Worm (Caenorhabditis elegans) whole organism, late embryonic: ENCODE data around the gene scb-1.
"Not testable (repeated sequence)": the region's sequence is repeated elsewhere in the genome, so short reads cannot be mapped to it uniquely, and the experiment has no call there.

Experiments
- C08G9.2 ChIP-seq: sonication (generic microtip); optimal IDR thresholded peaks from 2 replicates; lab custom pipeline; 2016; ENCODE audit warnings: mild to moderate bottlenecking, missing genetic modification characterization, moderate library complexity, missing compliant biosample characterization
- F13H6.1 ChIP-seq: sonication (generic microtip); optimal IDR thresholded peaks from 2 replicates; lab custom pipeline; 2016; ENCODE audit warnings: missing genetic modification characterization, missing compliant biosample characterization
- T23F11.4 ChIP-seq: fragments of 200-800 bp; sonication (Bioruptor generic); optimal IDR thresholded peaks from 2 replicates; lab custom pipeline; 2018; ENCODE audit warnings: mild to moderate bottlenecking, missing genetic modification characterization, missing compliant biosample characterization
- ama-1 ChIP-seq: fragments of 150-350 bp; optimal IDR thresholded peaks from 2 replicates; lab custom pipeline; 2014
- ceh-14 ChIP-seq: sonication (generic microtip); optimal IDR thresholded peaks from 2 replicates; lab custom pipeline; 2016; ENCODE audit warnings: missing genotype, missing genetic modification characterization, missing compliant biosample characterization
- ceh-19 ChIP-seq: fragments of 200-800 bp; sonication (Bioruptor generic); optimal IDR thresholded peaks from 2 replicates; lab custom pipeline; 2018; ENCODE audit warnings: mild to moderate bottlenecking, missing genetic modification characterization, missing compliant biosample characterization
- ceh-2 ChIP-seq: sonication (generic microtip); optimal IDR thresholded peaks from 2 replicates; lab custom pipeline; 2016; ENCODE audit warnings: missing genotype, missing genetic modification characterization, missing compliant biosample characterization
- ceh-30 ChIP-seq: fragments of 150-350 bp; optimal IDR thresholded peaks from 2 replicates; lab custom pipeline; 2014; ENCODE audit warnings: missing biosample characterization, missing genetic modification characterization
- ceh-34 ChIP-seq: sonication (generic microtip); optimal IDR thresholded peaks from 2 replicates; lab custom pipeline; 2016; ENCODE audit warnings: mild to moderate bottlenecking, missing genetic modification characterization, missing compliant biosample characterization
- ceh-48 ChIP-seq: sonication (generic microtip); optimal IDR thresholded peaks from 2 replicates; lab custom pipeline; 2016; ENCODE audit warnings: missing genetic modification characterization, inconsistent platforms, missing compliant biosample characterization
- ceh-6 ChIP-seq: fragments of 200-800 bp; sonication (Bioruptor generic); optimal IDR thresholded peaks from 2 replicates; lab custom pipeline; 2018; ENCODE audit warnings: mild to moderate bottlenecking, missing genetic modification characterization, missing compliant biosample characterization
- ceh-9 ChIP-seq: sonication (generic microtip); optimal IDR thresholded peaks from 2 replicates; lab custom pipeline; 2016; ENCODE audit warnings: mild to moderate bottlenecking, missing genetic modification characterization, inconsistent platforms, missing compliant biosample characterization
- che-1 ChIP-seq: sonication (generic microtip); optimal IDR thresholded peaks from 2 replicates; lab custom pipeline; 2016; ENCODE audit warnings: mild to moderate bottlenecking, missing genetic modification characterization, missing compliant biosample characterization
- elt-2 ChIP-seq: sonication (generic microtip); optimal IDR thresholded peaks from 2 replicates; lab custom pipeline; 2016; ENCODE audit warnings: missing genetic modification reagents, missing genetic modification characterization, missing compliant biosample characterization
- elt-4 ChIP-seq: sonication (generic microtip); optimal IDR thresholded peaks from 2 replicates; lab custom pipeline; 2016; ENCODE audit warnings: missing genetic modification characterization, missing compliant biosample characterization
- ets-4 ChIP-seq: sonication (generic microtip); optimal IDR thresholded peaks from 2 replicates; lab custom pipeline; 2016; ENCODE audit warnings: missing genetic modification characterization, missing compliant biosample characterization
- eyg-1 ChIP-seq: sonication (generic microtip); optimal IDR thresholded peaks from 2 replicates; lab custom pipeline; 2016; ENCODE audit warnings: missing genotype, missing genetic modification characterization, missing compliant biosample characterization
- fax-1 ChIP-seq: sonication (generic microtip); optimal IDR thresholded peaks from 2 replicates; lab custom pipeline; 2016; ENCODE audit warnings: missing genotype, missing genetic modification characterization, missing compliant biosample characterization
- gmeb-2 ChIP-seq: sonication (generic microtip); optimal IDR thresholded peaks from 2 replicates; lab custom pipeline; 2016; ENCODE audit warnings: missing genetic modification characterization, inconsistent platforms, missing compliant biosample characterization
- hlh-13 ChIP-seq: fragments of 200-800 bp; sonication (Bioruptor generic); optimal IDR thresholded peaks from 2 replicates; lab custom pipeline; 2018; ENCODE audit warnings: mild to moderate bottlenecking, missing genetic modification characterization, missing compliant biosample characterization
- hlh-30 ChIP-seq: sonication (generic microtip); optimal IDR thresholded peaks from 2 replicates; lab custom pipeline; 2017; ENCODE audit warnings: antibody characterized with exemption, missing genetic modification characterization, missing compliant biosample characterization; ENCODE audit not compliant: insufficient read depth
- lim-6 ChIP-seq: sonication (generic microtip); optimal IDR thresholded peaks from 2 replicates; lab custom pipeline; 2016; ENCODE audit warnings: missing genetic modification characterization, missing compliant biosample characterization
- lin-11 ChIP-seq: fragments of 200-800 bp; sonication (Bioruptor generic); optimal IDR thresholded peaks from 2 replicates; lab custom pipeline; 2018; ENCODE audit warnings: mild to moderate bottlenecking, missing genetic modification characterization, missing compliant biosample characterization
- mec-3 ChIP-seq: sonication (generic microtip); optimal IDR thresholded peaks from 2 replicates; lab custom pipeline; 2016; ENCODE audit warnings: borderline replicate concordance, missing genetic modification characterization, missing compliant biosample characterization
- nhr-11 ChIP-seq: fragments of 150-350 bp; optimal IDR thresholded peaks from 2 replicates; lab custom pipeline; 2014; ENCODE audit warnings: missing biosample characterization, missing genetic modification characterization
- npax-4 ChIP-seq: sonication (generic microtip); optimal IDR thresholded peaks from 2 replicates; lab custom pipeline; 2016; ENCODE audit warnings: missing genetic modification characterization, missing compliant biosample characterization
- odd-2 ChIP-seq: sonication (generic microtip); optimal IDR thresholded peaks from 2 replicates; lab custom pipeline; 2017; ENCODE audit warnings: antibody characterized with exemption, mild to moderate bottlenecking, missing genetic modification characterization, missing compliant biosample characterization
- pax-1 ChIP-seq: fragments of 150-350 bp; optimal IDR thresholded peaks from 2 replicates; lab custom pipeline; 2014; ENCODE audit warnings: missing biosample characterization, missing genetic modification characterization
- pha-2 ChIP-seq: sonication (generic microtip); optimal IDR thresholded peaks from 2 replicates; lab custom pipeline; 2017; ENCODE audit warnings: mild to moderate bottlenecking, missing genetic modification characterization, missing compliant biosample characterization
- pha-4 ChIP-seq: fragments of 150-350 bp; optimal IDR thresholded peaks from 2 replicates; lab custom pipeline; 2018; ENCODE audit warnings: missing biosample characterization, missing genetic modification reagents, missing genetic modification characterization
- pqm-1 ChIP-seq: sonication (generic microtip); optimal IDR thresholded peaks from 2 replicates; lab custom pipeline; 2016; ENCODE audit warnings: missing genetic modification characterization, missing compliant biosample characterization
- sdc-2 ChIP-seq: sonication (generic microtip); optimal IDR thresholded peaks from 2 replicates; lab custom pipeline; 2016; ENCODE audit warnings: missing genotype, missing genetic modification characterization, missing compliant biosample characterization
- tbx-7 ChIP-seq: sonication (generic microtip); optimal IDR thresholded peaks from 2 replicates; lab custom pipeline; 2016; ENCODE audit warnings: missing genotype, missing genetic modification characterization, missing compliant biosample characterization
- ttx-3 ChIP-seq: sonication (generic microtip); optimal IDR thresholded peaks from 2 replicates; lab custom pipeline; 2016; ENCODE audit warnings: missing genetic modification reagents, missing genetic modification characterization, missing compliant biosample characterization
- unc-3 ChIP-seq, 2 experiments: fragments of 200-800 bp in 1 of 2; sonication (Bioruptor generic) in 1 of 2; sonication (generic microtip) in 1 of 2; conservative IDR thresholded peaks in 1 of 2; optimal IDR thresholded peaks in 1 of 2; 2 replicates each; pipeline versions ENCODE4 v1.3.6 to Lab custom; 2016 to 2022; ENCODE audit warnings: missing compliant biosample characterization in 2 of 2, missing genetic modification characterization in 2 of 2, missing genetic modification reagents in 1 of 2
- unc-55 ChIP-seq: sonication (generic microtip); optimal IDR thresholded peaks from 2 replicates; lab custom pipeline; 2017; ENCODE audit warnings: missing biosample characterization, missing genetic modification reagents, missing genetic modification characterization
- zip-5 ChIP-seq: sonication (generic microtip); optimal IDR thresholded peaks from 2 replicates; lab custom pipeline; 2016; ENCODE audit warnings: missing genetic modification characterization, missing compliant biosample characterization

The scb-1 gene

DNA sequence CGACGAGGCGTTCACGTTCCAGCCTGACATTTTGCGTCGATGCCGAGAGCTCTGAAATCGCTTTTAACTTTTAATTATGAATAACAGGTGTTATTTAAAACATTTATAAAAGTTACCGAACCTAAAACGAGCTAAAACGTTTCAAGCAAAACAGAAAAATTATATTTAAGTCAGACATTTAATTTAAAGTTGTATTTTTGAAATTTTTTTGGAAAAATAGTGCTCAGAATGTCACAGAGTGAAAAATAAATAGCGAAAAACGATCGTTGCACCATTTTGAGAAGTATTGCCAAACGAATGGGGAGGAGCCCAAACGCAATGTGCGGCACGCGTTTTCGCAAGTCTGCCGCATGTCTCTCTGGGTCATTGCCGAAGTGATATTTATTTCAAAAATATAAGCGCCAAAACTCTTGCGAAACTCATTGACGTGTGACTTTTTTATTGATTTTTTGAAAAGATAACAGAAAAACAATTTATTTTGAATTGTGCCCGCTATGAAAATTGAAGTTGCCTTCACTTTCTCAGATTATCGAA lies 6.4 kb downstream of the scb-1 start, which contains the start of gene erfa-3 (continued):
- TF ChIP-seq lin-11 (tag; lab: Kevin White, UChicago) = peak; percentile 54
- TF ChIP-seq fax-1 (tag; lab: Kevin White, UChicago) = peak; percentile 76
- peak; percentile 62 for TF ChIP-seq C08G9.2 (tag; lab: Kevin White, UChicago)
- TF ChIP-seq ets-4 (tag; lab: Kevin White, UChicago) = peak; percentile 31
- TF ChIP-seq elt-2 (tag; lab: Kevin White, UChicago) = peak; percentile 90
- no peak for TF ChIP-seq pha-4 (tag; lab: Kevin White, UChicago)
- no peak for TF ChIP-seq ama-1 (lab: Kevin White, UChicago)
- peak; percentile 49 for TF ChIP-seq lim-6
- TF ChIP-seq unc-3 (GFP tag; conservative IDR thresholded peaks at IDR 0.05; lab: Robert Waterston, UW) = no peak
- TF ChIP-seq unc-3 (tag; optimal IDR thresholded peaks at IDR 0.05; lab: Kevin White, UChicago) = peak; percentile 68
- TF ChIP-seq pax-1 (tag; lab: Kevin White, UChicago) = peak; percentile 63
- TF ChIP-seq zip-5 = peak; percentile 37
- TF ChIP-seq mec-3 = no peak
- no peak for TF ChIP-seq ceh-30 (tag; lab: Kevin White, UChicago)
- peak; percentile 85 for TF ChIP-seq pha-2 (tag; lab: Kevin White, UChicago)
- peak; percentile 65 for TF ChIP-seq ceh-2 (tag; lab: Kevin White, UChicago)
- TF ChIP-seq gmeb-2 (tag; lab: Kevin White, UChicago) = peak; percentile 69
- TF ChIP-seq F13H6.1 (tag; lab: Kevin White, UChicago) = peak; percentile 63
- TF ChIP-seq ttx-3 (tag; lab: Kevin White, UChicago) = peak; percentile 81
- peak; percentile 64 for TF ChIP-seq ceh-6 (GFP tag; lab: Kevin White, UChicago)
- TF ChIP-seq elt-4 = no peak

DNA sequence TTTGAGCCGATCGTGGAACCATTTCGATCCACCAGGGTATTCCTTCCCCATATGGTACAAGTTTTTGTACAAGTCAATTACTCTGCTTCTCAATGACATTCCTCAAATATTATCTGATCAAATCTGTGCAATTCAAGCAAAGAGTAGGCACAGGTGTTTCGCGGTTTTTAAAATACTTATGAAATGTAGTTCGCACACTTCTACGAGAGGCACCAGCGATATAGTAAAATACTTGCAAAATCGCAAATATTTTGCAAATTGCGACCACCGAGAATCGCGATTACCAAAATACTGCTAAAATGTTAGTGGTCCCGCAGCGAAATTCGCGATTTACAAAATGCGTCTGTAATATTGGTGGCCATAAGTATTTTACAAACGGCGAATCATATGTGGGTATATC lies 9.9 kb downstream of the scb-1 start, which contains the start of gene Y42A5A.5:
Gene Y42A5A.5 (minus strand): TSS at position 101 of the 400 bp plus-strand sequence.
- TF ChIP-seq ets-4 (tag; lab: Kevin White, UChicago); eyg-1 (tag; lab: Kevin White, UChicago); che-1: not testable (repeated sequence)

DNA sequence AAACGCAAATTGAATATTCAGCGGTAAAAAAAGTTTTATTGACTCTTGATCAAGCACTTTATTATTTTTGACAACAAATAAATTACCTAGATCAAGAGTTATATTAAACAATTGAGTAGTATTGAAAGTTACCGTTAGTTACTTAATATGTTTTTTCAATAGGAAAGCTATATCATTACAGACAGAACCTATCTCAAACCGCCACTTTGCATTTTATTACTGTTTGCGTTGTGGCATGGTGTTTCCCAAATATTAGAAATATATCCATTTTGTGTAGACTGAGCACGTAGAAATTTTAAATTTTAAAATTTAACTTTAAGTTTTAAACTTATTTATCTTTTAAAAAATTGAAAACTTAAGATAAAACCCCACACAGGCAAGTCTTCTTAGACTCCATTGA lies 15.1 kb downstream of the scb-1 start:
- no peak for TF ChIP-seq hlh-30 (tag; lab: Kevin White, UChicago)

DNA sequence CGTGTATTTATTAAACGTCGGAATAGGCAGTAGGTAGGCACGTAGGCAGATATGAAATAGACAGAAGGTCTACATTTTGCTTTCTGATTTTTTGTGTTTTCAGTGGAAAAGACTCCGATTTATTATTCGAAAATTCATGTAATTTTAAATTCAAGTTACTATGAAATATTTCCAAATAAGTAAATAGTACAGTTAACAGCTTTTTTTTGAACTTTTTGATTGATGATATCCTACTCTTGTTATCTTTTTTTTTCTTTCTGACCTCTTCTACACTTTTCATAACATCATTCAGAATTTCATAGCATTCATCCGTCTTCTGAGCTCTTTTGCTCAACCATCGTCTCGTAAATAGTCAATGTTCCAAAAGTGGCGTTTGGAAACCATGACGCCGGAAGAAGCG lies 20.9 kb downstream of the scb-1 start, which contains the start of gene cdkl-1:
Gene cdkl-1 (plus strand): TSS at position 301 of the 400 bp plus-strand sequence.
- no peak for TF ChIP-seq tbx-7 (tag; lab: Kevin White, UChicago)
- no peak for TF ChIP-seq sdc-2 (tag; lab: Kevin White, UChicago)
- TF ChIP-seq ceh-9 = no peak
- TF ChIP-seq pha-2 (tag; lab: Kevin White, UChicago) = no peak
- no peak for TF ChIP-seq nhr-11 (tag; lab: Kevin White, UChicago)
- TF ChIP-seq ceh-14 (tag; lab: Kevin White, UChicago) = no peak
- no peak for TF ChIP-seq npax-4 (tag; lab: Kevin White, UChicago)
- no peak for TF ChIP-seq ceh-48 (tag; lab: Kevin White, UChicago)
- TF ChIP-seq T23F11.4 (GFP tag; lab: Kevin White, UChicago) = no peak
- no peak for TF ChIP-seq pqm-1 (tag; lab: Kevin White, UChicago)
- TF ChIP-seq odd-2 (tag; lab: Kevin White, UChicago) = no peak
- no peak for TF ChIP-seq hlh-13 (GFP tag; lab: Kevin White, UChicago)
- TF ChIP-seq ttx-3 (tag; lab: Kevin White, UChicago) = no peak
- no peak for TF ChIP-seq ceh-19 (GFP tag; lab: Kevin White, UChicago)
- TF ChIP-seq unc-55 (GFP tag; lab: Kevin White, UChicago) = no peak
- TF ChIP-seq ceh-34 (tag; lab: Kevin White, UChicago) = no peak
